Fruit fly (Drosophila melanogaster): ENCODE results near the gene CG31949.

DNA sequence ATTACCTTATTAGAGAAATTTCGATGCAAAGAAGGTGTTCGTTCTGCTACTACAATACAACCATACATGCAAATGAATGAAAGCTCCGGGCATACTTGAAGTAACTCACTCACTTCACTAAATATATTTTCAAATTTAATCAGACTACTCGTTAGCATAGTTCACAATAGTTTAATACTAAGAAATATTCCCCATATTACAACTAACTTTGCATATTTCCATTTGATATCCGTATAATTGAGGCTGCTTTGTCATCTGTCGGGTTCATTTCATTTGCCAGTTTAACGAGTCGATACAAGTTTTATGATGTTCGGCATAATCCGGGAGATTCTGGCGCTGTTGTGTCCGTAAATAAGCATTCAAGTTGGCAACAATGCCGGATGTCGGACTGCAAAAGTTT, 9.3 kb upstream of the CG31949 start, which contains the start of gene robl22E:
- TF ChIP-seq CG8478 (optimal IDR thresholded peaks at IDR 0.05): no peak
- TF ChIP-seq pan (optimal IDR thresholded peaks at IDR 0.05): no peak
- no peak for TF ChIP-seq psq (optimal IDR thresholded peaks at IDR 0.05)
- no peak for TF ChIP-seq usp (GFP tag; optimal IDR thresholded peaks at IDR 0.05)
- no peak for TF ChIP-seq EcR (GFP tag; optimal IDR thresholded peaks at IDR 0.05)
- no peak for TF ChIP-seq Dll (optimal IDR thresholded peaks at IDR 0.05)
